Worm (Caenorhabditis elegans) whole organism, L2 larva: ENCODE measurements around the gene C55B6.4.

ENCODE experiments used
- ceh-16 ChIP-seq: fragments of 150-350 bp; optimal IDR thresholded peaks from 2 replicates; lab custom pipeline; 2014; ENCODE audit warnings: missing biosample characterization, missing genetic modification characterization
- nhr-10 ChIP-seq: sonication (generic microtip); optimal IDR thresholded peaks from 2 replicates; lab custom pipeline; 2017; ENCODE audit warnings: missing biosample characterization, missing genetic modification characterization
- nhr-129 ChIP-seq: fragments of 150-350 bp; optimal IDR thresholded peaks from 2 replicates; lab custom pipeline; 2014; ENCODE audit warnings: missing biosample characterization, missing genetic modification characterization
- sem-4 ChIP-seq: fragments of 150-350 bp; optimal IDR thresholded peaks from 2 replicates; lab custom pipeline; 2014; ENCODE audit warnings: missing biosample characterization, missing genetic modification reagents, missing genetic modification characterization
- sma-9 ChIP-seq, 2 experiments: fragments of 150-350 bp in 1 of 2; sonication (generic microtip) in 1 of 2; optimal IDR thresholded peaks; 2 replicates each; lab custom pipeline; 2014 to 2016; ENCODE audit warnings: missing genetic modification characterization in 2 of 2, mild to moderate bottlenecking in 1 of 2, missing biosample characterization in 1 of 2, missing compliant biosample characterization in 1 of 2, missing genetic modification reagents in 1 of 2, moderate library complexity in 1 of 2
- unc-62 ChIP-seq: fragments of 150-350 bp; optimal IDR thresholded peaks from 2 replicates; lab custom pipeline; 2014; ENCODE audit warnings: missing biosample characterization, missing genetic modification reagents, missing genetic modification characterization
- zag-1 ChIP-seq: fragments of 150-350 bp; optimal IDR thresholded peaks from 2 replicates; lab custom pipeline; 2014; ENCODE audit warnings: missing biosample characterization, missing genetic modification characterization
- ztf-11 ChIP-seq: sonication (generic microtip); optimal IDR thresholded peaks from 2 replicates; lab custom pipeline; 2017; ENCODE audit warnings: missing biosample characterization, missing genetic modification characterization

DNA sequence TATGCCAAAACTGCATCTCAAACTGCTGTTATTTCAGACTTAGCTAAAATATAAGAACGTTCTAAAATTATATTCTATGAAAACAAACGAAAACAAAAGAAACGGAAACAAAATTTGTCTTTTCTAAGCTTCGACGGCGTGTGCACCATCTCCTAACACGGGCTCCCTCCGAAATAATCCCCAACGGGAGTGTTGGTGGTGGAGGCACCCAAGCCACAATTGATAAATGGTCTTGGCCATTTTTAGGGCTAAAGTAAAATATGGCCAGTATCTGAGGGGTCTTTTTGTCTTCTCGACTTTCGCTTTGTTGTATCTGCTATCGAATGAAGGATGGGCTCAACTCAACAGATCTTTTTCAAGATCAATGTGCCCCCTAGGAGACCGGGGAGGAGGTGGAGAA, 12.1 kb downstream of the C55B6.4 start:
- peak; percentile 15 for TF ChIP-seq zag-1 (tag; lab: Kevin White, UChicago)
- TF ChIP-seq ztf-11 (tag; lab: Kevin White, UChicago) = no peak
- no peak for TF ChIP-seq unc-62 (GFP tag; lab: Kevin White, UChicago)
- no peak for TF ChIP-seq ceh-16 (tag; lab: Kevin White, UChicago)
- no peak for TF ChIP-seq sma-9 (GFP tag; optimal IDR thresholded peaks at IDR 0.05; lab: Kevin White, UChicago)
- no peak for TF ChIP-seq sma-9 (tag; optimal IDR thresholded peaks at IDR 0.05; lab: Kevin White, UChicago)
- TF ChIP-seq nhr-10 (tag; lab: Kevin White, UChicago) = no peak
- no peak for TF ChIP-seq sem-4 (tag; lab: Kevin White, UChicago)
- no peak for TF ChIP-seq nhr-129
